Worm (Caenorhabditis elegans) whole organism, L3 larva: Measurements from ENCODE around the gene lips-3.

Experiments used
- R02D3.7 ChIP-seq: fragments of 150-350 bp; optimal IDR thresholded peaks from 2 replicates; lab custom pipeline; 2014; ENCODE audit warnings: missing biosample characterization, missing genetic modification characterization
- ZK546.5 ChIP-seq: sonication (generic microtip); optimal IDR thresholded peaks from 2 replicates; lab custom pipeline; 2017; ENCODE audit warnings: missing biosample characterization, missing genetic modification characterization
- aly-2 ChIP-seq: fragments of 150-350 bp; optimal IDR thresholded peaks from 2 replicates; lab custom pipeline; 2014; ENCODE audit warnings: missing biosample characterization, missing genetic modification characterization
- ceh-16 ChIP-seq: sonication (generic microtip); optimal IDR thresholded peaks from 2 replicates; lab custom pipeline; 2017; ENCODE audit warnings: missing biosample characterization, missing genetic modification characterization
- ceh-82 ChIP-seq: fragments of 150-350 bp; optimal IDR thresholded peaks from 2 replicates; lab custom pipeline; 2014; ENCODE audit warnings: missing biosample characterization, missing genetic modification characterization
- daf-12 ChIP-seq: fragments of 150-350 bp; optimal IDR thresholded peaks from 2 replicates; lab custom pipeline; 2014; ENCODE audit warnings: missing biosample characterization, missing genetic modification reagents, missing genetic modification characterization
- egl-27 ChIP-seq: sonication (generic microtip); optimal IDR thresholded peaks from 4 replicates; lab custom pipeline; 2017; ENCODE audit warnings: missing biosample characterization, missing genetic modification reagents, missing genetic modification characterization
- elt-3 ChIP-seq, 3 experiments: fragments of 150-350 bp in 1 of 3; sonication (generic microtip) in 2 of 3; optimal IDR thresholded peaks; 2 replicates in 2 of 3; 4 replicates in 1 of 3; lab custom pipeline; 2014 to 2017; ENCODE audit warnings: missing biosample characterization in 3 of 3, missing genetic modification characterization in 3 of 3
- fkh-10 ChIP-seq: sonication (generic microtip); optimal IDR thresholded peaks from 2 replicates; lab custom pipeline; 2017; ENCODE audit warnings: missing biosample characterization, missing genetic modification reagents, missing genetic modification characterization
- fos-1 ChIP-seq: fragments of 150-350 bp; optimal IDR thresholded peaks from 2 replicates; lab custom pipeline; 2014; ENCODE audit warnings: missing biosample characterization, missing genetic modification characterization
- jun-1 ChIP-seq: fragments of 150-350 bp; optimal IDR thresholded peaks from 2 replicates; lab custom pipeline; 2014; ENCODE audit warnings: missing biosample characterization, missing genetic modification reagents, missing genetic modification characterization
- lin-15B ChIP-seq: fragments of 150-350 bp; optimal IDR thresholded peaks from 2 replicates; lab custom pipeline; 2014; ENCODE audit warnings: missing biosample characterization, missing genetic modification characterization
- lsy-12 ChIP-seq: sonication (generic microtip); optimal IDR thresholded peaks from 2 replicates; lab custom pipeline; 2016; ENCODE audit warnings: mild to moderate bottlenecking, missing genetic modification characterization, missing compliant biosample characterization
- mdl-1 ChIP-seq: fragments of 150-350 bp; optimal IDR thresholded peaks from 2 replicates; lab custom pipeline; 2014; ENCODE audit warnings: missing biosample characterization, missing genetic modification characterization
- mml-1 ChIP-seq: fragments of 150-350 bp; sonication (generic microtip); optimal IDR thresholded peaks from 3 replicates; lab custom pipeline; 2014; ENCODE audit warnings: missing biosample characterization, missing genetic modification characterization
- nfya-1 ChIP-seq: sonication (generic microtip); optimal IDR thresholded peaks from 2 replicates; lab custom pipeline; 2017; ENCODE audit warnings: missing genetic modification characterization, mild to moderate bottlenecking, missing compliant biosample characterization, antibody characterized with exemption, moderate library complexity; ENCODE audit not compliant: insufficient read depth
- nhr-12 ChIP-seq: fragments of 150-350 bp; optimal IDR thresholded peaks from 2 replicates; lab custom pipeline; 2014; ENCODE audit warnings: missing biosample characterization, missing genetic modification characterization
- nhr-28 ChIP-seq: fragments of 150-350 bp; optimal IDR thresholded peaks from 2 replicates; lab custom pipeline; 2014; ENCODE audit warnings: missing biosample characterization, missing genetic modification characterization
- nhr-67 ChIP-seq: fragments of 150-350 bp; optimal IDR thresholded peaks from 2 replicates; lab custom pipeline; 2014; ENCODE audit warnings: missing biosample characterization, missing genetic modification characterization
- nhr-76 ChIP-seq: fragments of 150-350 bp; sonication (generic microtip); optimal IDR thresholded peaks from 5 replicates; lab custom pipeline; 2014; ENCODE audit warnings: missing biosample characterization, missing genetic modification characterization
- nhr-77 ChIP-seq: fragments of 150-350 bp; optimal IDR thresholded peaks from 2 replicates; lab custom pipeline; 2014; ENCODE audit warnings: missing biosample characterization, missing genetic modification characterization
- sea-2 ChIP-seq: fragments of 150-350 bp; sonication (generic microtip); optimal IDR thresholded peaks from 4 replicates; lab custom pipeline; 2014; ENCODE audit warnings: missing biosample characterization, missing genetic modification reagents, missing genetic modification characterization
- skn-1 ChIP-seq: fragments of 150-350 bp; optimal IDR thresholded peaks from 2 replicates; lab custom pipeline; 2014; ENCODE audit warnings: missing biosample characterization, missing genetic modification characterization
- snpc-4 ChIP-seq: fragments of 150-350 bp; optimal IDR thresholded peaks from 2 replicates; lab custom pipeline; 2014; ENCODE audit warnings: missing biosample characterization, missing genetic modification characterization
- unc-62 ChIP-seq: fragments of 150-350 bp; sonication (generic microtip); optimal IDR thresholded peaks from 4 replicates; lab custom pipeline; 2014; ENCODE audit warnings: missing biosample characterization, missing genetic modification reagents, missing genetic modification characterization
- zag-1 ChIP-seq: fragments of 150-350 bp; optimal IDR thresholded peaks from 2 replicates; lab custom pipeline; 2014; ENCODE audit warnings: missing biosample characterization, missing genetic modification characterization
- ztf-11 ChIP-seq: fragments of 150-350 bp; optimal IDR thresholded peaks from 2 replicates; lab custom pipeline; 2014; ENCODE audit warnings: missing biosample characterization, missing genetic modification characterization
- ztf-4 ChIP-seq: fragments of 150-350 bp; optimal IDR thresholded peaks from 2 replicates; lab custom pipeline; 2014; ENCODE audit warnings: missing biosample characterization, missing genetic modification characterization

Gene lips-3

ce11 chrIII:4587177-4587576 lies 29.2 kb upstream of the lips-3 start, which contains the start of the genes F35G12.7 and smc-4 (continued):
- TF ChIP-seq snpc-4 (tag; lab: Kevin White, UChicago) (no peak), fkh-10 (GFP tag; lab: Kevin White, UChicago) (no peak), nfya-1 (tag; lab: Kevin White, UChicago) (peak; percentile 90), nhr-67 (tag; lab: Kevin White, UChicago) (no peak), R02D3.7 (tag; lab: Kevin White, UChicago) (no peak), ceh-82 (tag; lab: Kevin White, UChicago) (no peak), unc-62 (GFP tag; lab: Kevin White, UChicago) (no peak), ceh-16 (tag; lab: Kevin White, UChicago) (no peak), daf-12 (tag; lab: Kevin White, UChicago) (no peak), jun-1 (tag; lab: Kevin White, UChicago) (no peak), lsy-12 (tag; lab: Kevin White, UChicago) (no peak), ztf-11 (tag; lab: Kevin White, UChicago) (no peak), skn-1 (tag; lab: Kevin White, UChicago) (no peak), nhr-28 (no peak), aly-2 (tag; lab: Kevin White, UChicago) (no peak), egl-27 (tag; lab: Kevin White, UChicago) (no peak), nhr-77 (tag; lab: Kevin White, UChicago) (no peak), zag-1 (tag; lab: Kevin White, UChicago) (no peak), sea-2 (GFP tag; lab: Kevin White, UChicago) (no peak)

DNA sequence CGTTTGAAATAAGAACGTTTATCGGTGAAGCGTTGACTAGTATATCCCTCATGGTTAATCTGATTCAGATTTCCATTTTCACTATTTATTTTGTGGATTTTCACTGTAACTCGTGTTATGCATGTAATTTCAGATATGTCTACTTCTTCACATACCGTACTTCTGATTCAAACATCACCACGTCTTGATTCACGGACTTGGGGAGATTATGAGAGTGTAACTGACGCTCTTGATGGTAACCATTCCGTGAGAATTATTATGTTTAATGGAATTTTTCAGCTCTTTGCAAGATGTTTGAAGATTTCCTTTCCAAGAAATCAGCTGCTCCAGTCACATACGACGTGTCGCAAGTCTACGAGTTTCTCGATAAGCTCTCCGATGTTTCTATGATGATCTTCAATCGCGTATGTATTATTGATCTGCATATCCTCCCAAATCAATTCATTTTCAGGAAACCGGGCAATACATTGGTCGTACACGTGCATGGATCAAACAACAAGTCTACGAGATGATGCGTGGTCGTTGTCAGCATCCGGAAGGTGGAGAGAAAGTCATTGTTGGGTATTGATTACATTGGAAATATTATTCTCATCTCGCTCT lies 23.1 kb upstream of the lips-3 start, which contains the start of gene erh-2:
Gene erh-2, plus strand, starts transcription at position 134 of the 600 bp plus-strand sequence.
- TF ChIP-seq nhr-12 (tag; lab: Kevin White, UChicago) = no peak

- no peak for TF ChIP-seq mml-1 (tag; lab: Kevin White, UChicago)
Observed at ce11 chrIII:4594324-4594723, 22.0 kb upstream of the lips-3 start, which contains the start of gene apc-11. apc-11 (minus strand) TSS chrIII:4594424.

DNA sequence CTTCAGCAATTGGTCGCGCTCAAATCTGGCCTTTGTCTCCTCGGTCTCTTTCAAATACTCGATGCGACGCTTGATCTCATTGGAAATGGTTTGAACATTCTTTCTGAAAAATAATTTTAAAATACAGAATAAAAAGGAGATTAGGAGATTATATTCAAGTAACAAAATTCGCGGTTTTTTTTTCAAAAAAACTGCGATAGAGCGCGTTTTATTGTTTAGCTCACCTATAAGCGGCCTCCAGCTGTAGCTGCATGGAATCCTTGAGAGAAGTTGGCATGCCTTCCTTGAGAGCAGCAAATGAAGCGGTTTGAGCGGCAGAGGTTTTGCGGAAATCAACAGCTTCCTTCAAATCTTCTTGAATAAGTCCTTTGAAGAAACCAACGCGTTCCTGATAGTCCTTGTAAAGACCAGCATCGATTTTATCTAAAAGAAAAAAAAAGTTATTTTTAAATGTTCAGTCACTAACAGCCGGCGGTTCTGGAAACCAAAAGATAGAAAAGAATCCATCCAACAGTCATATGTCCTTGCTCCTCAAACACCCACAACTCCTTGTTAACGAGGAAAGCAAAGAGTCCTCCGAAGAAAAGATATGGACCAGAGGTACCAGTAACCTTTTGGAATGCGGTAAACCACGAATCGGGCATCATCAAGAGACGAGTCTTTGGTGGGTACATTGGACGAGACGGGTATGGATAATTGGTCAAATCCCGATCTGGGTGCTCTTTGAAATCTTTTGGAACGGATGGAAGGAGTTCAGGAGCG lies 21.4 kb upstream of the lips-3 start:
- TF ChIP-seq daf-12 (tag; lab: Kevin White, UChicago) (no peak), lin-15B (tag; lab: Kevin White, UChicago) (no peak), unc-62 (GFP tag; lab: Kevin White, UChicago) (no peak), sea-2 (GFP tag; lab: Kevin White, UChicago) (no peak), skn-1 (tag; lab: Kevin White, UChicago) (no peak), ZK546.5 (tag; lab: Kevin White, UChicago) (no peak), nhr-76 (tag; lab: Kevin White, UChicago) (no peak), fkh-10 (GFP tag; lab: Kevin White, UChicago) (no peak), mml-1 (tag; lab: Kevin White, UChicago) (no peak), mdl-1 (tag; lab: Kevin White, UChicago) (no peak), egl-27 (tag; lab: Kevin White, UChicago) (no peak)

DNA sequence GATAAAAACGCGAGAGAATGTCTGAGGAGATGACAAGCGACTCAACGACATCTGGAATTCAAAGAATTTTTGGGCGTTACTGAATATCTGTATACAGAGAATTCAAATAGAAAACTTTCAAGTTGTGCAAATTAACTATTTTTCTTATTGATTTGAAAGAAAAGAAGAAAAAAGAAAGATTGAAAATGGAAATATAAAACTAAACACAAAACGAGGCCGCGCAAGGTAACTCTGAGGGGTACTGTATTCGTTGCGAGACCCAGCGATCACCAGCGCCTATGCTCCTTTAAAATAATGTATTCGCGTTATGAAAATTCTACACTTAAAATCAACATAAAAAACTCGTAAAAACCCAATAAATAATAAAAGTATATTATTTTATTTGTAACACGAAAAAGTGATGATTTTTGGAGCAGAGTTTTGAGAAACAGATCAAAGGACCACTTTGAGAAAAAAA lies 20.5 kb upstream of the lips-3 start, which contains the start of gene asb-1:
Gene asb-1, minus strand, starts transcription at position 51 of the 457 bp plus-strand sequence.
- no peak for TF ChIP-seq unc-62 (GFP tag; lab: Kevin White, UChicago)
- no peak for TF ChIP-seq lsy-12 (tag; lab: Kevin White, UChicago)
- no peak for TF ChIP-seq ceh-82 (tag; lab: Kevin White, UChicago)
- no peak for TF ChIP-seq nhr-67 (tag; lab: Kevin White, UChicago)
- no peak for TF ChIP-seq daf-12 (tag; lab: Kevin White, UChicago)
- TF ChIP-seq elt-3 (tag; optimal IDR thresholded peaks at IDR 0.05; lab: Kevin White, UChicago) = no peak
- no peak for TF ChIP-seq fos-1 (tag; lab: Kevin White, UChicago)
- TF ChIP-seq ztf-4 = no peak
- TF ChIP-seq, all 47 proteins: peak for 0
